Fruit fly (Drosophila melanogaster): ENCODE data around the gene CG9147.
A peak's percentile ranks its signal among the peaks of the same experiment; 100 is the strongest.

The CG9147 gene

dm6 chr2L:6051212-6051621 lies 14.6 kb upstream of the CG9147 start (continued):
- TF ChIP-seq CG4730 (GFP tag; IDR thresholded peaks at IDR 0.05), result peak; percentile 69
- TF ChIP-seq CG18619 (GFP tag; optimal IDR thresholded peaks at IDR 0.05), result peak; percentile 95
- TF ChIP-seq fru (optimal IDR thresholded peaks at IDR 0.05), result no peak
- peak; percentile 79 for TF ChIP-seq NFAT (GFP tag; IDR thresholded peaks at IDR 0.05)
- TF ChIP-seq luna (GFP tag; optimal IDR thresholded peaks at IDR 0.05), result peak; percentile 83
- peak; percentile 89 for TF ChIP-seq CHES-1-like (GFP tag; optimal IDR thresholded peaks at IDR 0.05)
- no peak for TF ChIP-seq HLH4C (GFP tag; IDR thresholded peaks at IDR 0.05; ENCODE audit: partially characterized antibody)
- TF ChIP-seq Dip3 (GFP tag; optimal IDR thresholded peaks at IDR 0.05), result peak; percentile 92
- TF ChIP-seq CG11093 (GFP tag; IDR thresholded peaks at IDR 0.05), result peak; percentile 73
- TF ChIP-seq CG8944 (GFP tag; optimal IDR thresholded peaks at IDR 0.05), result peak; percentile 77
- TF ChIP-seq Sox100B (GFP tag; optimal IDR thresholded peaks at IDR 0.05), result peak; percentile 94
- TF ChIP-seq hb (GFP tag; IDR thresholded peaks at IDR 0.05; ENCODE audit: partially characterized antibody), result no peak
- peak; percentile 52 for TF ChIP-seq CTCF (GFP tag; optimal IDR thresholded peaks at IDR 0.05)
- peak; percentile 96 for TF ChIP-seq Dbx (GFP tag; IDR thresholded peaks at IDR 0.05)
- peak; percentile 86 for TF ChIP-seq MBD-R2 (GFP tag; IDR thresholded peaks at IDR 0.05)
- TF ChIP-seq lov (optimal IDR thresholded peaks at IDR 0.05), result no peak
- TF ChIP-seq lov (GFP tag; IDR thresholded peaks at IDR 0.05), result peak; percentile 89
- peak; percentile 80 for TF ChIP-seq Atf3 (GFP tag; optimal IDR thresholded peaks at IDR 0.05)
- TF ChIP-seq row (GFP tag; IDR thresholded peaks at IDR 0.05), result peak; percentile 97
- TF ChIP-seq CG42726 (GFP tag; IDR thresholded peaks at IDR 0.05; ENCODE audit: partially characterized antibody), result no peak
- TF ChIP-seq CG13624 (GFP tag; optimal IDR thresholded peaks at IDR 0.05), result peak; percentile 96
- peak; percentile 95 for TF ChIP-seq HLH3B (GFP tag; IDR thresholded peaks at IDR 0.05)
- peak; percentile 96 for TF ChIP-seq CG30403 (GFP tag; optimal IDR thresholded peaks at IDR 0.05)
- peak; percentile 81 for TF ChIP-seq NC2α (GFP tag; optimal IDR thresholded peaks at IDR 0.05)
- peak; percentile 92 for TF ChIP-seq corto (GFP tag; optimal IDR thresholded peaks at IDR 0.05)
- peak; percentile 98 for TF ChIP-seq CG10979 (tag; optimal IDR thresholded peaks at IDR 0.05)
- TF ChIP-seq CG1603 (tag; optimal IDR thresholded peaks at IDR 0.05), result peak; percentile 97
- peak; percentile 72 for TF ChIP-seq slou (GFP tag; optimal IDR thresholded peaks at IDR 0.05)
- peak; percentile 76; the same call in 1 of the 2 replicates for TF ChIP-seq toy (GFP tag; IDR thresholded peaks at IDR 0.05)
- peak; percentile 85 for TF ChIP-seq pros (GFP tag; optimal IDR thresholded peaks at IDR 0.05)
- peak; percentile 81 for TF ChIP-seq CG3163 (GFP tag; optimal IDR thresholded peaks at IDR 0.05)
- no peak for TF ChIP-seq Scr (GFP tag; IDR thresholded peaks at IDR 0.05; ENCODE audit: partially characterized antibody)
- peak; percentile 37; the same call in 1 of the 2 replicates for TF ChIP-seq danr (GFP tag; IDR thresholded peaks at IDR 0.05)
- peak; percentile 95 for TF ChIP-seq CG10267 (tag; optimal IDR thresholded peaks at IDR 0.05)
- peak; percentile 95 for TF ChIP-seq CG32532 (GFP tag; IDR thresholded peaks at IDR 0.05)
- peak; percentile 46 for TF ChIP-seq MESR4 (GFP tag; optimal IDR thresholded peaks at IDR 0.05)
- peak in 1 of 3 experiments; percentile 95 for TF ChIP-seq lola (GFP tag; optimal IDR thresholded peaks at IDR 0.05)
- TF ChIP-seq CG12071 (GFP tag; optimal IDR thresholded peaks at IDR 0.05), result peak; percentile 98
- peak; percentile 66 for TF ChIP-seq CG3995 (GFP tag; optimal IDR thresholded peaks at IDR 0.05)
- TF ChIP-seq B-H2 (GFP tag; optimal IDR thresholded peaks at IDR 0.05), result peak; percentile 97
- no peak for TF ChIP-seq inv (GFP tag; IDR thresholded peaks at IDR 0.05; ENCODE audit: partially characterized antibody)
- TF ChIP-seq Opbp (GFP tag; IDR thresholded peaks at IDR 0.05; ENCODE audit: partially characterized antibody), result no peak
- TF ChIP-seq jigr1 (GFP tag; IDR thresholded peaks at IDR 0.05), result 0 out of 3 replicates have a peak, but pooled peaks have one; percentile 17
- TF ChIP-seq ind (GFP tag; optimal IDR thresholded peaks at IDR 0.05), result peak; percentile 90
- peak; percentile 89 for TF ChIP-seq ap (GFP tag; IDR thresholded peaks at IDR 0.05)
- peak; percentile 88 for TF ChIP-seq ewg (GFP tag; optimal IDR thresholded peaks at IDR 0.05)
- peak; percentile 38 for TF ChIP-seq CG9797 (GFP tag; optimal IDR thresholded peaks at IDR 0.05)
- peak; percentile 96 for TF ChIP-seq CG10543 (GFP tag; optimal IDR thresholded peaks at IDR 0.05)
- TF ChIP-seq slp2 (GFP tag; optimal IDR thresholded peaks at IDR 0.05), result peak; percentile 83
- peak; percentile 94 for TF ChIP-seq Hsf (GFP tag; optimal IDR thresholded peaks at IDR 0.05)
- peak; percentile 97 for TF ChIP-seq gcm (GFP tag; optimal IDR thresholded peaks at IDR 0.05)
- TF ChIP-seq CG4328 (GFP tag; optimal IDR thresholded peaks at IDR 0.05), result peak; percentile 95

All from whole organism, embryonic.